Worm (Caenorhabditis elegans): ENCODE results near the gene hlh-3.

hlh-3 gene

DNA sequence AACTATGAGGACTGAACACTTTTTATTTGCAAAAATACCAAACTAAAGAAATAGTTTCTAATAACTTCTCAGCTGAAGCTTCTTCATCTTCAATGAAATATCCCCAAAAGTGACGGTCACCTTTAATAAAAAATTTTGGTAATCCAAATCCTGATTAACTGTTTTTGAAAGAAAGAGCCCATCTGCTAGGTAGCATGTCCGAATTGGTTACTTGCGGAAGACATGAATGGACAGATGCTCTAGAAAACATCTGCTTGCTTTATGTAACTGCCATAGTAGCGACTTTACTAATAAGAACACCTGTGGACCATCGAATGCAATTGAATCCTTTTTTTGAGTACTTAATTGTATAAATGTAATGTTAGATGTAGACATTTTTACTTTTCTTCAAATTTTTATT lies 27.4 kb upstream of the hlh-3 start:
- TF ChIP-seq F52B5.7 (tag; optimal IDR thresholded peaks at IDR 0.05) (no peak), F23B12.7 (tag; optimal IDR thresholded peaks at IDR 0.05; ENCODE audit: insufficient read depth) (no peak), efl-1 (GFP tag; optimal IDR thresholded peaks at IDR 0.05) (no peak), cebp-2 (GFP tag; IDR thresholded peaks at IDR 0.05) (no peak), ceh-27 (GFP tag; optimal IDR thresholded peaks at IDR 0.05) (no peak), F37B4.10 (GFP tag; IDR thresholded peaks at IDR 0.05) (no peak), madf-6 (GFP tag; IDR thresholded peaks at IDR 0.05) (no peak), snpc-3.4 (tag; optimal IDR thresholded peaks at IDR 0.05) (no peak), K11D2.4 (GFP tag; IDR thresholded peaks at IDR 0.05) (no peak)

- TF ChIP-seq mes-4 (tag; optimal IDR thresholded peaks at IDR 0.05) = no peak
- TF ChIP-seq snpc-4 (GFP tag; optimal IDR thresholded peaks at IDR 0.05) = no peak
- TF ChIP-seq snpc-4 (tag; optimal IDR thresholded peaks at IDR 0.05) = peak in 3 of 4 experiments; percentile 62 to 70 (median 66)
- peak; percentile 87 for TF ChIP-seq egrh-3 (GFP tag; IDR thresholded peaks at IDR 0.05)
- no peak for TF ChIP-seq rec-8 (tag; optimal IDR thresholded peaks at IDR 0.05)
- TF ChIP-seq nhr-80 (tag; optimal IDR thresholded peaks at IDR 0.05) = peak; percentile 92
- TF ChIP-seq egl-18 (GFP tag; IDR thresholded peaks at IDR 0.05) = no peak
- TF ChIP-seq madf-10 (tag; optimal IDR thresholded peaks at IDR 0.05) = peak; percentile 99
- TF ChIP-seq xnd-1 (tag; optimal IDR thresholded peaks at IDR 0.05) = no peak
- TF ChIP-seq hlh-12 (tag; optimal IDR thresholded peaks at IDR 0.05) = no peak
- TF ChIP-seq gei-17 (GFP tag; optimal IDR thresholded peaks at IDR 0.05) = peak; percentile 34
- TF ChIP-seq hrde-1 (tag; optimal IDR thresholded peaks at IDR 0.05; ENCODE audit: borderline replicate concordance) = no peak
- TF ChIP-seq ztf-22 (GFP tag; optimal IDR thresholded peaks at IDR 0.05) = peak; percentile 6
- 0 out of 2 replicates have a peak, but pooled peaks have one; percentile 12 for TF ChIP-seq ceh-100 (GFP tag; IDR thresholded peaks at IDR 0.05)
- TF ChIP-seq B0261.1 (tag; optimal IDR thresholded peaks at IDR 0.05) = no peak
- TF ChIP-seq pbrm-1 (GFP tag; IDR thresholded peaks at IDR 0.05) = peak; percentile 69
- TF ChIP-seq tlf-1 (GFP tag; optimal IDR thresholded peaks at IDR 0.05) = peak; percentile 44
- TF ChIP-seq mxl-1 (tag; optimal IDR thresholded peaks at IDR 0.05) = no peak
- peak; percentile 14 for TF ChIP-seq F22D6.2 (tag; optimal IDR thresholded peaks at IDR 0.05)
- TF ChIP-seq B0035.1 (tag; optimal IDR thresholded peaks at IDR 0.05) = no peak
- no peak for TF ChIP-seq lin-26 (GFP tag; IDR thresholded peaks at IDR 0.05)
- peak; percentile 46; the same call in 1 of the 2 replicates for TF ChIP-seq attf-3 (GFP tag; conservative IDR thresholded peaks at IDR 0.05)
- TF ChIP-seq tbp1 (GFP tag; optimal IDR thresholded peaks at IDR 0.05) = peak; percentile 57
- no peak for TF ChIP-seq nfya-2 (GFP tag; IDR thresholded peaks at IDR 0.05)
- peak; percentile 83 for TF ChIP-seq B0336.3 (GFP tag; IDR thresholded peaks at IDR 0.05)
- peak; percentile 61 for TF ChIP-seq ZK185.1 (tag; optimal IDR thresholded peaks at IDR 0.05; ENCODE audit: poor library complexity, severe bottlenecking)
- TF ChIP-seq F33H1.4 (GFP tag; IDR thresholded peaks at IDR 0.05) = no peak
- TF ChIP-seq fkh-3 (tag; optimal IDR thresholded peaks at IDR 0.05) = no peak
- no peak for TF ChIP-seq Y53F4B.3 (GFP tag; IDR thresholded peaks at IDR 0.05)
- no peak for TF ChIP-seq tbx-9 (tag; optimal IDR thresholded peaks at IDR 0.05; ENCODE audit: borderline replicate concordance)
- no peak for TF ChIP-seq Y53G8AR.9 (GFP tag; conservative IDR thresholded peaks at IDR 0.05)
- TF ChIP-seq hmg-20 (GFP tag; IDR thresholded peaks at IDR 0.05) = 0 out of 2 replicates have a peak, but pooled peaks have one; percentile 8
- TF ChIP-seq ztf-6 (GFP tag; IDR thresholded peaks at IDR 0.05) = no peak
- TF ChIP-seq nfya-1 (tag; optimal IDR thresholded peaks at IDR 0.05; ENCODE audit: borderline replicate concordance, insufficient read depth) = no peak
- no peak for TF ChIP-seq snpc-1.3 (tag; optimal IDR thresholded peaks at IDR 0.05; ENCODE audit: insufficient read depth)
- TF ChIP-seq sea-2 (GFP tag; IDR thresholded peaks at IDR 0.05) = 0 out of 2 replicates have a peak, but pooled peaks have one; percentile 53
- peak; percentile 37 for TF ChIP-seq F23B12.7 (tag; optimal IDR thresholded peaks at IDR 0.05; ENCODE audit: insufficient read depth)
- TF ChIP-seq Y79H2A.3 (GFP tag; conservative IDR thresholded peaks at IDR 0.05) = no peak
- TF ChIP-seq madf-8 (GFP tag; conservative IDR thresholded peaks at IDR 0.05) = no peak
These were observed 26.0 kb upstream of the hlh-3 start for ce11 chrII:9060332-9060840.
